Worm (Caenorhabditis elegans) whole organism, L4 larva: Measurements from ENCODE around the gene srx-29.

Experiments used
- D1046.2 ChIP-seq: fragments of 200-800 bp; sonication (Bioruptor generic); IDR thresholded peaks from 2 replicates; pipeline ENCODE4 v1.3.6; 2022; ENCODE audit warnings: missing genetic modification characterization, missing compliant biosample characterization
- F10B5.3 ChIP-seq: sonication (generic microtip); optimal IDR thresholded peaks from 2 replicates; lab custom pipeline; 2016; ENCODE audit warnings: mild to moderate bottlenecking, missing genetic modification characterization, missing compliant biosample characterization
- F26F4.8 ChIP-seq: fragments of 200-800 bp; sonication (Bioruptor generic); conservative IDR thresholded peaks from 2 replicates; pipeline ENCODE4 v1.3.6; 2022; ENCODE audit warnings: missing genetic modification characterization, missing compliant biosample characterization
- F37D6.2 ChIP-seq: sonication (generic microtip); optimal IDR thresholded peaks from 2 replicates; lab custom pipeline; 2016; ENCODE audit warnings: mild to moderate bottlenecking, missing genetic modification characterization, missing compliant biosample characterization
- Y75B8A.6 ChIP-seq: fragments of 200-800 bp; sonication (Bioruptor generic); IDR thresholded peaks from 2 replicates; pipeline ENCODE4 v1.3.6; 2022; ENCODE audit warnings: missing genetic modification reagents, missing genetic modification characterization, missing compliant biosample characterization
- ama-1 ChIP-seq: fragments of 150-350 bp; optimal IDR thresholded peaks from 2 replicates; lab custom pipeline; 2014; ENCODE audit warnings: inconsistent platforms, mixed read lengths
- attf-4 ChIP-seq: sonication (generic microtip); optimal IDR thresholded peaks from 3 replicates; lab custom pipeline; 2017; ENCODE audit warnings: missing biosample characterization, missing genetic modification characterization
- ceh-20 ChIP-seq: fragments of 200-800 bp; sonication (Bioruptor generic); IDR thresholded peaks from 2 replicates; pipeline ENCODE4 v1.3.6; 2022; ENCODE audit warnings: missing genetic modification reagents, missing genetic modification characterization, missing compliant biosample characterization
- ceh-62 ChIP-seq: sonication (generic microtip); optimal IDR thresholded peaks from 2 replicates; lab custom pipeline; 2017; ENCODE audit warnings: missing biosample characterization, missing genetic modification characterization
- ces-1 ChIP-seq: fragments of 150-350 bp; sonication (generic microtip); optimal IDR thresholded peaks from 4 replicates; lab custom pipeline; 2014; ENCODE audit warnings: missing biosample characterization, missing genetic modification reagents, missing genetic modification characterization
- daf-12 ChIP-seq: fragments of 150-350 bp; optimal IDR thresholded peaks from 2 replicates; lab custom pipeline; 2014; ENCODE audit warnings: missing biosample characterization, missing genetic modification reagents, missing genetic modification characterization
- dmd-8 ChIP-seq: fragments of 200-800 bp; sonication (Bioruptor generic); IDR thresholded peaks from 2 replicates; pipeline ENCODE4 v1.3.6; 2022; ENCODE audit warnings: missing genetic modification characterization, missing compliant biosample characterization
- dpl-1 ChIP-seq: fragments of 150-350 bp; optimal IDR thresholded peaks from 2 replicates; lab custom pipeline; 2014; ENCODE audit warnings: missing biosample characterization, missing genetic modification reagents, missing genetic modification characterization
- duxl-1 ChIP-seq: sonication (generic microtip); optimal IDR thresholded peaks from 2 replicates; lab custom pipeline; 2016; ENCODE audit warnings: mild to moderate bottlenecking, missing genetic modification characterization, moderate library complexity, missing compliant biosample characterization; ENCODE audit not compliant: poor library complexity
- egl-43 ChIP-seq: fragments of 200-800 bp; sonication (Bioruptor generic); IDR thresholded peaks from 2 replicates; pipeline ENCODE4 v1.3.6; 2022; ENCODE audit warnings: missing genetic modification reagents, missing genetic modification characterization, missing compliant biosample characterization
- fkh-10 ChIP-seq: fragments of 150-350 bp; optimal IDR thresholded peaks from 2 replicates; lab custom pipeline; 2014; ENCODE audit warnings: missing biosample characterization, missing genetic modification reagents, missing genetic modification characterization
- hmg-1.1 ChIP-seq: fragments of 200-800 bp; sonication (Bioruptor generic); IDR thresholded peaks from 2 replicates; pipeline ENCODE4 v1.3.6; 2022; ENCODE audit warnings: missing genetic modification reagents, missing genetic modification characterization, missing compliant biosample characterization
- lin-13 ChIP-seq: fragments of 150-350 bp; optimal IDR thresholded peaks from 2 replicates; lab custom pipeline; 2014; ENCODE audit warnings: missing biosample characterization, missing genetic modification reagents, missing genetic modification characterization
- lin-38 ChIP-seq: fragments of 200-800 bp; sonication (Bioruptor generic); IDR thresholded peaks from 2 replicates; pipeline ENCODE4 v1.3.6; 2022; ENCODE audit warnings: missing genetic modification reagents, missing genetic modification characterization, missing compliant biosample characterization
- lin-39 ChIP-seq: fragments of 150-350 bp; optimal IDR thresholded peaks from 2 replicates; lab custom pipeline; 2014; ENCODE audit warnings: missing biosample characterization, missing genetic modification reagents, missing genetic modification characterization
- lsy-2 ChIP-seq, 2 experiments: fragments of 150-350 bp in 1 of 2; sonication (generic microtip) in 1 of 2; optimal IDR thresholded peaks; 2 replicates each; lab custom pipeline; 2014 to 2017; ENCODE audit warnings: missing biosample characterization in 2 of 2, missing genetic modification characterization in 2 of 2
- madf-5 ChIP-seq, 2 experiments: fragments of 200-800 bp; sonication (Bioruptor generic); IDR thresholded peaks; 2 replicates each; pipeline ENCODE4 v1.3.6; 2022; ENCODE audit warnings: missing compliant biosample characterization in 2 of 2, missing genetic modification characterization in 2 of 2
- mdl-1 ChIP-seq, 2 experiments: fragments of 150-350 bp in 1 of 2; sonication (generic microtip) in 1 of 2; optimal IDR thresholded peaks; 2 replicates each; lab custom pipeline; 2014 to 2017; ENCODE audit warnings: missing biosample characterization in 2 of 2, missing genetic modification characterization in 2 of 2
- mep-1 ChIP-seq: fragments of 150-350 bp; sonication (generic microtip); optimal IDR thresholded peaks from 3 replicates; lab custom pipeline; 2014; ENCODE audit warnings: missing biosample characterization, missing genetic modification characterization
- mxl-2 ChIP-seq: fragments of 200-800 bp; sonication (Bioruptor generic); conservative IDR thresholded peaks from 2 replicates; pipeline ENCODE4 v1.3.6; 2022; ENCODE audit warnings: missing genetic modification reagents, missing genetic modification characterization, missing compliant biosample characterization
- nhr-11 ChIP-seq: fragments of 150-350 bp; optimal IDR thresholded peaks from 2 replicates; lab custom pipeline; 2014; ENCODE audit warnings: missing biosample characterization, missing genetic modification characterization
- nhr-237 ChIP-seq: sonication (generic microtip); optimal IDR thresholded peaks from 2 replicates; lab custom pipeline; 2017; ENCODE audit warnings: missing biosample characterization, missing genetic modification characterization
- nhr-41 ChIP-seq: fragments of 200-800 bp; sonication (Bioruptor generic); IDR thresholded peaks from 2 replicates; pipeline ENCODE4 v1.3.6; 2022; ENCODE audit warnings: missing genetic modification reagents, missing genetic modification characterization, missing compliant biosample characterization
- pha-4 ChIP-seq, 2 experiments: fragments of 150-350 bp in 1 of 2; fragments of 200-800 bp in 1 of 2; sonication (Bioruptor generic) in 1 of 2; IDR thresholded peaks in 1 of 2; optimal IDR thresholded peaks in 1 of 2; 2 replicates each; pipeline versions ENCODE4 v1.3.6 to Lab custom; 2014 to 2022; ENCODE audit warnings: missing genetic modification characterization in 2 of 2, missing genetic modification reagents in 2 of 2, missing biosample characterization in 1 of 2, missing compliant biosample characterization in 1 of 2
- rbr-2 ChIP-seq: sonication (generic microtip); optimal IDR thresholded peaks from 2 replicates; lab custom pipeline; 2016; ENCODE audit warnings: missing genotype, missing genetic modification characterization, missing compliant biosample characterization
- sdz-12 ChIP-seq: fragments of 200-800 bp; sonication (Bioruptor generic); optimal IDR thresholded peaks from 2 replicates; lab custom pipeline; 2018; ENCODE audit warnings: mild to moderate bottlenecking, missing genetic modification characterization, missing compliant biosample characterization
- set-16 ChIP-seq: fragments of 200-800 bp; sonication (Bioruptor generic); IDR thresholded peaks from 2 replicates; pipeline ENCODE4 v1.3.6; 2022; ENCODE audit warnings: missing genetic modification reagents, missing genetic modification characterization, missing compliant biosample characterization
- skn-1 ChIP-seq: fragments of 150-350 bp; optimal IDR thresholded peaks from 2 replicates; lab custom pipeline; 2014; ENCODE audit warnings: missing biosample characterization, missing genetic modification characterization
- snpc-4 ChIP-seq: fragments of 150-350 bp; optimal IDR thresholded peaks from 2 replicates; lab custom pipeline; 2014; ENCODE audit warnings: missing biosample characterization, missing genetic modification characterization
- unc-62 ChIP-seq, 3 experiments: fragments of 150-350 bp in 1 of 3; sonication (generic microtip); optimal IDR thresholded peaks in 2 of 3; peaks in 1 of 3; 1 replicate in 1 of 3; 2 replicates in 2 of 3; lab custom pipeline; 2014 to 2017; ENCODE audit warnings: missing biosample characterization in 3 of 3, missing genetic modification characterization in 3 of 3, missing genetic modification reagents in 3 of 3, missing genotype in 1 of 3
- zip-2 ChIP-seq: fragments of 150-350 bp; optimal IDR thresholded peaks from 2 replicates; lab custom pipeline; 2014; ENCODE audit warnings: missing biosample characterization, missing genetic modification characterization
- ztf-7 ChIP-seq: fragments of 150-350 bp; optimal IDR thresholded peaks from 2 replicates; lab custom pipeline; 2014; ENCODE audit warnings: missing biosample characterization, missing genetic modification characterization

Gene srx-29

DNA sequence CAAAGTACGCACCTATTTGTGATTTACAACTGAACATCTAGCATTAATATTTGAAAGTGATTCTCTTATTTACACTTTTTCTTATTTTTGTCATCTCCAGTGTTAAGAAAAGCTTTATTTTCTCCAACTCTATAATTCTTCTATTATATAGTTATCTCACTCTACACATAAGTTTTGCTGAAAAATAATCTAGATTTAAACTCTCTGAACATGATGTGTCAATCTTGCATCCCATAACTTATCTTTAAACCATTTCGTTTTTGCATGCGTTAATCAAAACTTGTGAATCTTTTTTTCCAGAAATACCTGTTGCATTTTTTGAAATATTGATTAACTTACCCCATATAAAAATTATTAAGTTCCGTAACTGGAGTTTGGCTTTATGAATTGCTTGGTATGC lies 8.0 kb downstream of the srx-29 start, which contains the start of gene nhr-268:
Gene nhr-268 (plus strand): TSS at position 301 of the 400 bp plus-strand sequence.
- no peak for TF ChIP-seq skn-1
- no peak for TF ChIP-seq ces-1
- no peak for TF ChIP-seq madf-5 (GFP tag; IDR thresholded peaks at IDR 0.05; lab: Robert Waterston, UW)
- no peak for TF ChIP-seq attf-4
- TF ChIP-seq duxl-1 (tag; lab: Kevin White, UChicago): no peak
- TF ChIP-seq nhr-41 (GFP tag; lab: Robert Waterston, UW): no peak
- TF ChIP-seq mep-1 (tag; lab: Kevin White, UChicago): no peak
- no peak for TF ChIP-seq lsy-2 (tag; optimal IDR thresholded peaks at IDR 0.05; lab: Kevin White, UChicago)
- TF ChIP-seq ceh-20 (GFP tag; lab: Robert Waterston, UW): no peak
- TF ChIP-seq zip-2 (tag; lab: Kevin White, UChicago): no peak
- TF ChIP-seq F37D6.2 (tag; lab: Kevin White, UChicago): no peak
- TF ChIP-seq D1046.2 (GFP tag; lab: Robert Waterston, UW): no peak
- no peak for TF ChIP-seq hmg-1.1 (GFP tag; lab: Robert Waterston, UW)

DNA sequence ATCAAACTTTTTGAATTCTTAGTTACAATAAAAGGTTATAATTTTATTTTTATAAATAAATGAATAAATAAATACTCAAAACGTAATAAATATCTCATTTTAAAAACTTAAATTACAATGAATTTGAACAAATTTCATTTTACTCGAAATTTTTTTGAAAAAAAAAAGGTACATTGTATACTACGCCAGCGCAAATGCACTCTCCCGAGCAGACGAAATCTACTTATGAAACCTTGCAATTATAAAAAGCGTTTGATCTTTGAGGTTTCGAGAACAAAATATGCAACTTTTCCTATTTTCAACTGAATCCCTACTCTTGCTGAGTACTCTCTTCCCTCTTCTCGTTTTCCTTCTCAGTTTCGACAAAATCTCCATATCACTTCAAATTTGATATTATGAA lies 10.3 kb downstream of the srx-29 start, which contains the start of gene nhr-197:
Gene nhr-197 (plus strand): TSS at position 301 of the 400 bp plus-strand sequence.
- TF ChIP-seq ama-1 (no peak), F26F4.8 (no peak), unc-62 (GFP tag; optimal IDR thresholded peaks at IDR 0.05 in 1 of 2; lab: Kevin White, UChicago) (peak in 1 of 2 experiments; percentile 57), unc-62 (tag; optimal IDR thresholded peaks at IDR 0.05; lab: Kevin White, UChicago) (no peak), pha-4 (GFP tag; IDR thresholded peaks at IDR 0.05; lab: Robert Waterston, UW) (no peak), pha-4 (tag; optimal IDR thresholded peaks at IDR 0.05; lab: Kevin White, UChicago) (no peak)

DNA sequence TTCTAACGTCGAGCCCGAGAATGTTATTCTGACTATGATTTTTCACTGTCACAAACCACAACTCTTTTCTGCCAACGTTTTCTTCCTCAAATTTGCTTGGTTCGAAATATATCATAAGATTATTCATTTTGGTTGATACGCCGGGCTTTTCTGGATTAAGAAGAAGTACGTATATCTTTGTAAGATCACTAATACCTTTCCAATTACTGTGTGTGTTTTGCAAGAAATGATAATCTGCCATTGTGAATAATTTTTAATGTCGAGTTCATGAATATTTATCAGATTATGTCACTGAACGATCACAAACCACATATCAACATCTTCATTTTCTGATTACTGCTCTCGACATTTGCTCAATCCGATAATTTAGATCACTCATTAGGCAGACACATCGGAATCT lies 12.4 kb downstream of the srx-29 start, which contains the start of gene nhr-196:
Gene nhr-196 (plus strand): TSS at position 118 of the 400 bp plus-strand sequence.
- no peak for TF ChIP-seq lin-38

DNA sequence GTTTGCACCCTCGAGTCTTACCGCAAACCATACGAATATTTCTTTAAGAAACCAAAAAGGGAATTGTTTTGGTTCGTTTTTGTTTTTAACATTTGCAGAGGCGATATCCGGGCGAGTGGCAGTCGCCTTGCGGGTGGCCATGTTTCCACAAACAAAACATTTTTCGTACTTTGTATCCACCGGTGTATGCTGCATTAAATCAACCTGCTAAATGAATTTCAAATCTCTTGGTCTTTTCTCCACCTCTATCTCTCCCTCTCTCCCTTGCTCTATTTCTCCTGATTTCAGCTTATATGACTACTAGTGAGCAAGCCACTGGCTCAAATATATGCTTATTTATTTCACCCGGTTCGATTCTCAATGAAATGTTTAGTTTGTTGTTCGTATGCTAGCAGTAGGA lies 20.8 kb downstream of the srx-29 start, which contains the start of gene nhr-52:
Gene nhr-52 (plus strand): TSS at position 301 of the 400 bp plus-strand sequence.
- TF ChIP-seq Y75B8A.6 (GFP tag; lab: Robert Waterston, UW) (no peak), mxl-2 (GFP tag; lab: Robert Waterston, UW) (no peak), nhr-237 (tag; lab: Kevin White, UChicago) (no peak), mdl-1 (tag; optimal IDR thresholded peaks at IDR 0.05; lab: Kevin White, UChicago) (no peak), ztf-7 (tag; lab: Kevin White, UChicago) (no peak), ceh-62 (no peak), sdz-12 (no peak), fkh-10 (GFP tag; lab: Kevin White, UChicago) (no peak), lin-13 (no peak), lin-39 (tag; lab: Kevin White, UChicago) (no peak), nhr-11 (tag; lab: Kevin White, UChicago) (no peak), dpl-1 (GFP tag; lab: Kevin White, UChicago) (no peak), ceh-20 (GFP tag; lab: Robert Waterston, UW) (no peak), snpc-4 (tag; lab: Kevin White, UChicago) (no peak), F10B5.3 (tag; lab: Kevin White, UChicago) (no peak)

DNA sequence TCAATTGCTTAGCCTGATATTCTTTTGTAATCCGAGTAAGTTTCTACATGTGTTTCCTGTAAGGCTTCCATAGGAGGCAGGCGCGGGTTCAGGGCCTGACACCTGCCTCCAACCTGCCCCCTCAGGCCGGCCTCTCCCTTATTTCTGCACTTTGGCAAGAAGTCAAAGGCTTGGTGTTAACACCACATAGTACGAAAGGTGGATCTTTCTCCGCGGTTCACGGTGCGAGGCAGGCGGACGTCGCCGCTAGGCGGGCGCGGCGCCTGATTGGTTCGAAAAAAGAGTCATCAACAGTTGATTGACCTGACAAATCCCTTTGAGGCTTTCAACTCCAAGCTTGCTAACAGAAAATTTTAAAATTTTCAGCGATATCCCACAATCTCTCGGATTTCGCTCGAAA lies 23.1 kb downstream of the srx-29 start:
- TF ChIP-seq set-16 (GFP tag; lab: Robert Waterston, UW) (peak; percentile 55), nhr-41 (GFP tag; lab: Robert Waterston, UW) (no peak), nhr-11 (tag; lab: Kevin White, UChicago) (no peak), rbr-2 (tag; lab: Kevin White, UChicago) (no peak), zip-2 (tag; lab: Kevin White, UChicago) (no peak), egl-43 (GFP tag; lab: Robert Waterston, UW) (no peak), dmd-8 (GFP tag; lab: Robert Waterston, UW) (0 out of 2 replicates have a peak, but pooled peaks have one; percentile 31), daf-12 (no peak)
